Worm (Caenorhabditis elegans): Measurements from ENCODE around the gene cav-2.

ce11 chrV:13565781-13566180 is 8.9 kb downstream of the cav-2 start, which contains the start of gene slrp-1:
- TF ChIP-seq W03F9.2 (tag; optimal IDR thresholded peaks at IDR 0.05) (no peak), dao-5 (tag; optimal IDR thresholded peaks at IDR 0.05) (no peak)

All from whole organism, L4/young adult.